Fruit fly (Drosophila melanogaster): Measurements from ENCODE around the gene CG16717.

The CG16717 gene

DNA sequence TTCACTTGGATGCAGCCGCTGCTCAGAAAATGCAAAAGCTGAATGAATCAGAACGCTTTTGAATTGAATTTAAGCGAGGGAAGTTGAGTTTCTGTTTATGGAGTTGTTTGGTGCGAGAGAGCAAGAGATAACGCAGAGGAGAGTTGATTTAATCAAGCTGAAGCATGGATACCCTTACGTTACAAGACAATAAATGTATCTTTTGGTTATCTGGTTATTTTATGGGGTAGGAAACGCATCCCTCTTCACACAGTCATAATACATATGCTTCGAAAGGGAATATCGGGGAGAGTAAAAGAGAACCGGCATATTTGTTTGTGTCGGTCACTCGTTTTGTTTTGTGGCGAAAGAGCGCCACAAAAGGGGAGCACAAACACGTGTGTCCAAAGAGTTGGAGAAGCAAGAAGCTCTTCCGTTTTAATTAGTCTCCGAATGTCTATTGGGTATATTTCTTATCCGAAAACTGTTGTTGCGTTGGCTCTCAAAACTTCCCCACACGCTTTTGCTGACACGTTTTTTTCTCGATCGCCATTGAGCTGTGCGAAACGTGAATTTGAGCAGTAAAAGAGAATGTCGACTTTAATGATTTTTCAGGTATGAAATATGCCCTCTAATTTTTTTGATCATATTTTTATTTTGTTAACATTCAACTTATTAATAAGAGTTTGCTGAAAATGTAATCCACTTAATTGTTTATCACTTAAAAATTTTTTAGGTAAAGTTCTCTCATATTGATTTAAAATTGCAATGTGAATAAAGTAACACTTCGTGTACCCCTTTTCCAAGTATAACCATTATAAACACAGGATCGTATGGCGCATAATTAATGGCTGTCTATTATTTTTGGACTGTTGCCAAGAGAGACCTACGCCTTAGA lies 17.9 kb downstream of the CG16717 start, which contains the start of gene Prps:
Gene Prps, minus strand, starts transcription at position 51 of the 877 bp plus-strand sequence.
- TF ChIP-seq insv (optimal IDR thresholded peaks at IDR 0.05) = no peak
- TF ChIP-seq h (optimal IDR thresholded peaks at IDR 0.05) = no peak
- no peak for TF ChIP-seq ttk (optimal IDR thresholded peaks at IDR 0.05)

DNA sequence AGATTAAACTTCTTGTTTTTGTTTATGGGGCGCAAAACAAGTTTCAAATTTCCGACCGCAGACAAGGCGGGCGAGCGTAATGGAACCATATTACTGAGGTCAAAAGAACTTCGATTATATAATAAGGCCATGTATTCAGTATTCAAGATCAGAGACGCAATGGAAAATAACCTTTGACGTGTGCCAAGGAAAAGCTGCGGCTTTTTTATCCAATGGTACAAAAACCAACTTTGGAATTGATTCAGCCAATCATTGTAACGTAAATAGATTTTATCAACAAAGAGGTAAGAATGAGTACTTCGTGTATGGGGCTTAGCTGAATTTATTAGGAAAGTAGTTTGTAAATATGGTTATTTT lies 18.5 kb downstream of the CG16717 start:
- TF ChIP-seq Myc (optimal IDR thresholded peaks at IDR 0.05) (no peak), h (optimal IDR thresholded peaks at IDR 0.05) (no peak), psq (optimal IDR thresholded peaks at IDR 0.05) (no peak), insv (optimal IDR thresholded peaks at IDR 0.05) (no peak), Sin3A (optimal IDR thresholded peaks at IDR 0.05) (no peak), ttk (optimal IDR thresholded peaks at IDR 0.05) (no peak)

DNA sequence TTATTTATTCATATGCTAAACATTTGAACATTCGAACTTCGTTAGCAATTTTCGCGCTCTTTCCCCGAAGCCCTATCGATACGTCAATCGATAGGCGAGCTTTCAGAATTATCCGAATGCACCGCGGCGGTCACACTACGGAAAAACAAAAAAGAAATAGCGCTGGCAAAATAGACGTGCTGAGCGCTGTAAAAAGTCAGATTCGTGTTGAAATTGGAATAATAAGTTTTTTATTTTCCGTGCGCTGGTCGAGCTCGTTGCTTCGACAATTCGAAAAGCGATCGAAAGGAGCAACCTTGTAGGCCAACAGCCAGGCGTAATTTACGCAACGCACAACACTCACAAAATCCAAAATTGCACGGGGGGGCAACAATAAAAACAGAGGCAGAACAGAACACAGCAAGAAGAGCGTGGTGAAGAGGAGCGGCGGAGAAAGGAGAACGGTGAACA lies 19.2 kb downstream of the CG16717 start, which contains the start of gene Ubc4:
Gene Ubc4, plus strand, starts transcription at position 144 of the 450 bp plus-strand sequence.
- TF ChIP-seq psq (optimal IDR thresholded peaks at IDR 0.05) (no peak), Myc (optimal IDR thresholded peaks at IDR 0.05) (no peak), Sin3A (optimal IDR thresholded peaks at IDR 0.05) (no peak), ttk (optimal IDR thresholded peaks at IDR 0.05) (no peak), h (optimal IDR thresholded peaks at IDR 0.05) (no peak)

DNA sequence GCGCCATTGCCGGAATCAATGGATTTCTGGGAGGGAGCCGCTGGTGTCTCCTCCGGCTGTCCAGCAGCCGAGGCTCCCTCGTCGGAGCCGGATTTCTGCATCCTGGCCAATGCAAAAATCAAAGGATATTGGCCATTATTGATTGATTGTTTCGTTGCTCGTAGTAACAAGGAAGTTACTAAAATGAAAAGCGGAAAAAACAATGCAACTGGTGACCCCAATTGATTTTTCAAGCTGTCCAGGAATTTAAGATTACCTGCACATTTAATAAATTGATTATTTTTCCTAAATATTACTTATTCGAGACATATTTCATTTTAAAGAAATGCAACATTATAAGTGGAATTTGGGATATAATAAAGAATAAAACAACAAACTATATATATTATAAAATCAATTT lies 24.5 kb downstream of the CG16717 start, which contains the start of gene CG6761:
Gene CG6761, minus strand, starts transcription at position 101 of the 400 bp plus-strand sequence.
- TF ChIP-seq insv (optimal IDR thresholded peaks at IDR 0.05) = no peak
- no peak for TF ChIP-seq ttk (optimal IDR thresholded peaks at IDR 0.05)
- TF ChIP-seq h (optimal IDR thresholded peaks at IDR 0.05) = no peak
- no peak for TF ChIP-seq psq (optimal IDR thresholded peaks at IDR 0.05)
- TF ChIP-seq Myc (optimal IDR thresholded peaks at IDR 0.05) = no peak
- no peak for TF ChIP-seq Sin3A (optimal IDR thresholded peaks at IDR 0.05)

DNA sequence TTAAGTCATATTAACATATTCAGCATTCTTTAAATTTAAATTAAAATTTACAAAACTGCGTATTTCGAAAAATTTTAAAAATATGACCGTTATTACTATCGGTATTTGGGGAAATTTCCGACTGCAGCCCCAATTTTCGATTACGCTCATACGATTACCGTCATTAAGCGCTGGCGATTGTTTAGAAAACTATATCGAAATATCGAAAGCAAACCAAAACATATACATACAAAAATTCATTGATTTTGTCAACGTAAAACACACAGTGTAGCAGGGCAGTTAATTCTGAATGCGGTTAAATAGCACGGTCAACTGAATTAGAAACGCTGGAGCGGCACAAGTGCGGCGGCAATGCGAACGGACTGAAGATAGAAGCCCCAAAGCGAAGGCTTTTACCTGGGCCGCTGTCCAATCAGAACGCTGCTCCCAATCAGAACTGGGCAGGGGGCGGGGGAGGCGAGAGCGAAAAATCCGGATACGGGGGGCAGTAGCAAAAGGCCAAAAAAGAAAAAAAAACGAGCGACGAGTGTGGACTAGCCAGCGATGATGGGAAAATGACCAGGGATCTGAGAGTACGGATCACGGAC lies 25.3 kb downstream of the CG16717 start, which contains the start of gene CG16711:
Gene CG16711, plus strand, starts transcription at position 170 of the 587 bp plus-strand sequence.
- TF ChIP-seq insv (optimal IDR thresholded peaks at IDR 0.05) = no peak
- no peak for TF ChIP-seq ttk (optimal IDR thresholded peaks at IDR 0.05)
- TF ChIP-seq psq (optimal IDR thresholded peaks at IDR 0.05) = no peak
- no peak for TF ChIP-seq Sin3A (optimal IDR thresholded peaks at IDR 0.05)
- TF ChIP-seq h (optimal IDR thresholded peaks at IDR 0.05) = no peak
- TF ChIP-seq Myc (optimal IDR thresholded peaks at IDR 0.05) = no peak

DNA sequence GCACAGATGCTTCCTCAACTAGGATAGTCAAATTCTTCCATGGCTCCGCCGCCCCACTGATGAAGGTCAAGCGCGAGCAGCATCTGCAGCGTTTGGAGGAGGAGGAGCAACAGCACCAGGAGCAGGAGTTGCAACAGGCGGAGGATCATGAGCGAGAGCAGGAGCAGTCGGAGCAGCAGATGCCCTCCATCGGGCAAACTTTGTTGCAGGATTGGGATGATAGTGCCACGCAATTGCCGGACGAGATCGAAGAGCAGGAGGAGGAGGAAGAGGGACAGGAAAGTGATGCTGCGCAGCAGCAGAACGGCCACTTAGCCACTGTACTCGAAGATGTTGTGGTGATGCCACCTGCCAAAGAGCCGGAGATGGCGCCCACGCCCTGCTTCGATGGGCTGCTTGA lies 26.6 kb downstream of the CG16717 start:
- TF ChIP-seq h (optimal IDR thresholded peaks at IDR 0.05) = no peak
- no peak for TF ChIP-seq ttk (optimal IDR thresholded peaks at IDR 0.05)
- no peak for TF ChIP-seq insv (optimal IDR thresholded peaks at IDR 0.05)
- TF ChIP-seq psq (optimal IDR thresholded peaks at IDR 0.05) = no peak
- TF ChIP-seq Myc (optimal IDR thresholded peaks at IDR 0.05) = no peak
- TF ChIP-seq Sin3A (optimal IDR thresholded peaks at IDR 0.05) = no peak

DNA sequence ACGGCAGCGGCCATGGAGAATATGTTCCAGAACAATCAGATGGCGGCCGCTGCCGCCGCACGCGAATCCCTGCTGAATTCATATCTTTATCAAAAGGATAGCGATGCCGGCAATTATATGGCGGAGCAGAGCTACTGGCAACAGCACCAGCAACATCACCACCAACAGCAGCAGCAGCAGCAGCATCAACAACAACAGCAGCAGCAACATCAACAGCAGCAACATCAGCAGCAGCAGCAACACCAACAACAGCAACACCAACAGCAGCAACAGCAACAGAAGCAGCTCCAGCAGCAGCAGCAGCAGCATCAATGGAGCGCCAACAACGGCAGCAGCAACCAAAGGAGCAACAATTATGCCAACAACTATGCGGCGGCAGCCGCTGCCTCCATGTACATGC lies 29.8 kb downstream of the CG16717 start:
- no peak for TF ChIP-seq Sin3A (optimal IDR thresholded peaks at IDR 0.05)
- TF ChIP-seq Myc (optimal IDR thresholded peaks at IDR 0.05) = no peak
- TF ChIP-seq h (optimal IDR thresholded peaks at IDR 0.05) = no peak
- TF ChIP-seq ttk (optimal IDR thresholded peaks at IDR 0.05) = no peak
- TF ChIP-seq insv (optimal IDR thresholded peaks at IDR 0.05) = no peak
- TF ChIP-seq psq (optimal IDR thresholded peaks at IDR 0.05) = no peak

DNA sequence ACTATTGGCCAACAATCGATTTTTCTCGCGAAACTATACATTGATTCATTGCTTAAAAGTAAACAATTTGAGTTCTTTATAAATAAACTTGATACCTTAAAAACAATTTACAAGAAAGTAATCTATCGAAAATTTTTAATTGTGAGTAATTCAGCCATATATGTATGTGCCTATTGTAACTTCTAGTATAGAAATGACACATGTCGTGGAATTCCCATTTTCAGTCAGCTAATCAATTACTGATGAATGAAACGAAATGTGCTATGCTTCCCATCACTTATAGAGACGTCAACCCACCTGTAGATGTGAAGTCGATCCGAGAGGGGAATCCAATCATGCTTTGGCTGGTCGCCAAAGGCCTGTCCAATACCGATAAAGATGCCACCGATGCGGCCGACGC lies 32.2 kb downstream of the CG16717 start:
- no peak for TF ChIP-seq Myc (optimal IDR thresholded peaks at IDR 0.05)
- no peak for TF ChIP-seq insv (optimal IDR thresholded peaks at IDR 0.05)
- TF ChIP-seq ttk (optimal IDR thresholded peaks at IDR 0.05) = no peak

DNA sequence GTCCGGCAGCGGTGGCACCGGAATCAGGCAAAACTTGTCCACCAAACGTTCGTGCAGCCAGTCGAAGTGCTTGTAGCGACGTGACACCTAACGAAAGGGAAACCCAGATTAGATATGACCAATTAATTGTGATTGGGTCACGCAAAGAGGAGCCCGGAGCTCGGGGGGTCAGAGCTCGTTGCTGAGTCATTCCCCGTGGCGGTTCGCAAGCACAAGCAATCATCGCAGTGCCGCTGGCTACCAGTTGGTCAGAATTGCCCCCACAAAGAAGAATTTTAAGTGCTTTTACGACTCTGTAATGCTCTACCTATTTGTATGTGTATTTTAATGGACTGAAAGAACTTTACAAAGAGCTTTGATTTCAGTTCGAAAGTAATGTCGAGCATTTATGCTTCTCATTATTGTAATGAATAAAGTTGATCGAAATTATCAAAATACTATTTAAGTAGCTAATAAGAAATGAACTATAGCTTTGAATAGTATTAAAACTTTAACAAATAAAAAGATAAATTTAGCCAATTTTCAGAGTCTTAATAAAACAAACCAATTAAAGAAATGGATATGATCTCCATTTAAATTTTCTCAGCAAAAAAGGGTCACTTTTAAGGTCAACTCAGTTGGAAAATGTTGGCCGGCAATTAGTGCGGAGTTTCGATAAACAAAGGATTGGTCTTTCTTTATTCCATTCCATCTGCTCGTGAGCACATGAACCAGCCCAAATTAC lies 33.2 kb downstream of the CG16717 start:
- TF ChIP-seq h (optimal IDR thresholded peaks at IDR 0.05) (no peak), ttk (optimal IDR thresholded peaks at IDR 0.05) (no peak), Sin3A (optimal IDR thresholded peaks at IDR 0.05) (no peak), Myc (optimal IDR thresholded peaks at IDR 0.05) (no peak), psq (optimal IDR thresholded peaks at IDR 0.05) (no peak), insv (optimal IDR thresholded peaks at IDR 0.05) (no peak)

DNA sequence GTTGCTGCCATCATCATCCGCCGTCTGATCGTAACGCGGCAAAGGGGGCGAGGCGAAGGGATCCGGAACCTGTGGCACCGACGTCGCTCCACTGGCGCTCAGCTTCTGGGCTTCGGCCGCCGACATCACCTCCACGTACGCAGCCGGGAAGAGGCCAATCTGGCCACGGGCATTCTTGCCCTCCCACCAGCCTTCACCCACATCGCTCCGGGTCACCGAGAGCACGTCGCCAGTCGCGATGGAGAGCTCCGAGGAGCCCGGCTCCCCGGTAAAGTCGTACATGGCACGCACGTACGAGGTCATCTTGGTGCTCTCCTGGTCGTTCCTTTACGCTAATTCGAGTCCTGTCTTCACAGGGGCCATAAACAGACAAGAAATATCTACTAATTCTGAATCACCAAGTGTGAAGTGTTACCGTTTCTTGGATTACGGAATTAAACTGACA lies 34.4 kb downstream of the CG16717 start, which contains the start of gene SH3PX1:
Gene SH3PX1, minus strand, starts transcription at position 445 of the 445 bp plus-strand sequence.
- TF ChIP-seq ttk (optimal IDR thresholded peaks at IDR 0.05) = no peak
- TF ChIP-seq Myc (optimal IDR thresholded peaks at IDR 0.05) = no peak
- TF ChIP-seq psq (optimal IDR thresholded peaks at IDR 0.05) = no peak
- no peak for TF ChIP-seq Sin3A (optimal IDR thresholded peaks at IDR 0.05)
- TF ChIP-seq insv (optimal IDR thresholded peaks at IDR 0.05) = no peak
- no peak for TF ChIP-seq h (optimal IDR thresholded peaks at IDR 0.05)

DNA sequence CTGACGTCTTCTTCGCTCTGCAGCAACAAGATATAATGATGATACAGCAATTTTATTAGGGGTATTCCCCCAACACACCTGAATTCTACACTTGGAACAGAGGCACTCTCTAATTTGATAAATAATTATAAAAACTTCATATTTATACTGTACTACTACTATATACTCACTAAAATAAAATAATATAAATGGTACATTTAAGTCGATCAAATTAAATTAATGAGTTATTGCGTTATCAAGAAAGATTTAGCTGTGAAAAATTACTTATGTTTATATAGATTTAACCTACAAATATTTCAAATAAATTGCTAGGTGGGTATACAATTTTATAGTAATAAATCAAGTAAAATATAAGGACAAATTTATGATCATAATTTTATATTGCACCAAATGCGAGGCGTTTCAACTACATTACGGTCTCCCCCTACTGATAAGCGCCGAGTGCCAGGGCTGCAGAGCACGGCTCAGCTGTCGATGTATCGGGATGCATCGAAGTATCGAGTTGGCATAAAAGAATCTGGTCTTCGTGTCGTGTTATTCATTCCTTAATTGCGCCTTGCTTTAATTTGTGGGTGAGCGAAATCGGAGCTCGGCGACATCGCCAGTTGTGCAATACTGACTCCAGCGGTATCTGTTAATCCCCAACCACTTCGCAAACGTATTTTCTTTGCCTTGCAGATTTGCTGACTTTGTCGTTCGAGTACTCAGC lies 35.0 kb downstream of the CG16717 start, which contains the start of gene vsg:
Gene vsg, plus strand, starts transcription at position 497 of the 709 bp plus-strand sequence.
- no peak for TF ChIP-seq psq (optimal IDR thresholded peaks at IDR 0.05)
- TF ChIP-seq Sin3A (optimal IDR thresholded peaks at IDR 0.05) = no peak
- TF ChIP-seq Myc (optimal IDR thresholded peaks at IDR 0.05) = no peak
- no peak for TF ChIP-seq h (optimal IDR thresholded peaks at IDR 0.05)
- TF ChIP-seq ttk (optimal IDR thresholded peaks at IDR 0.05) = no peak

Data from Kc167 (cell line).